Fruit fly (Drosophila melanogaster): ENCODE results near the gene Cad74A.

Cad74A gene

dm6 chr3L:17341216-17341615 is 38.1 kb downstream of the Cad74A start, which contains the start of gene CG13727:
CG13727 (minus strand) TSS chr3L:17341316.
- TF ChIP-seq N (GFP tag; optimal IDR thresholded peaks at IDR 0.05) (no peak), Mio (GFP tag; optimal IDR thresholded peaks at IDR 0.05) (no peak), fru (GFP tag; optimal IDR thresholded peaks at IDR 0.05) (no peak), usp (GFP tag; optimal IDR thresholded peaks at IDR 0.05) (no peak), GATAd (GFP tag; optimal IDR thresholded peaks at IDR 0.05) (no peak), lola (GFP tag; optimal IDR thresholded peaks at IDR 0.05) (no peak), ey (GFP tag; optimal IDR thresholded peaks at IDR 0.05) (no peak), woc (GFP tag; optimal IDR thresholded peaks at IDR 0.05) (no peak), Rel (GFP tag; optimal IDR thresholded peaks at IDR 0.05) (no peak), Rel (tag; optimal IDR thresholded peaks at IDR 0.05) (no peak), dl (GFP tag; optimal IDR thresholded peaks at IDR 0.05; ENCODE audit: insufficient read depth in 1 of 2, partially characterized antibody in 2 of 2) (no peak), Myc (optimal IDR thresholded peaks at IDR 0.05) (no peak), Dif (GFP tag; optimal IDR thresholded peaks at IDR 0.05; ENCODE audit: partially characterized antibody) (no peak), Vsx2 (GFP tag; optimal IDR thresholded peaks at IDR 0.05; ENCODE audit: partially characterized antibody) (no peak), pan (optimal IDR thresholded peaks at IDR 0.05) (no peak), CG32264 (GFP tag; optimal IDR thresholded peaks at IDR 0.05) (no peak), Sp1 (GFP tag; optimal IDR thresholded peaks at IDR 0.05) (no peak), foxo (GFP tag; optimal IDR thresholded peaks at IDR 0.05) (no peak)

- TF ChIP-seq Dfd (GFP tag; optimal IDR thresholded peaks at IDR 0.05) (no peak), br (GFP tag; optimal IDR thresholded peaks at IDR 0.05) (no peak), Mio (GFP tag; optimal IDR thresholded peaks at IDR 0.05) (no peak), Abd-B (GFP tag; optimal IDR thresholded peaks at IDR 0.05) (no peak), lola (GFP tag; optimal IDR thresholded peaks at IDR 0.05) (no peak), Hr78 (GFP tag; optimal IDR thresholded peaks at IDR 0.05) (no peak), Jra (GFP tag; optimal IDR thresholded peaks at IDR 0.05) (no peak), sv (GFP tag; optimal IDR thresholded peaks at IDR 0.05) (no peak), dl (GFP tag; optimal IDR thresholded peaks at IDR 0.05; ENCODE audit: insufficient read depth in 1 of 2, partially characterized antibody in 2 of 2) (no peak), dmrt93B (GFP tag; optimal IDR thresholded peaks at IDR 0.05) (no peak), dsf (GFP tag; optimal IDR thresholded peaks at IDR 0.05; ENCODE audit: borderline replicate concordance) (no peak), GATAd (GFP tag; optimal IDR thresholded peaks at IDR 0.05) (no peak), ey (GFP tag; optimal IDR thresholded peaks at IDR 0.05) (no peak), CrebA (GFP tag; optimal IDR thresholded peaks at IDR 0.05; ENCODE audit: borderline replicate concordance) (no peak), woc (GFP tag; optimal IDR thresholded peaks at IDR 0.05) (no peak), jim (GFP tag; optimal IDR thresholded peaks at IDR 0.05) (no peak), h (GFP tag; optimal IDR thresholded peaks at IDR 0.05) (no peak), tai (GFP tag; optimal IDR thresholded peaks at IDR 0.05) (no peak), brk (GFP tag; optimal IDR thresholded peaks at IDR 0.05) (no peak), CG32264 (GFP tag; optimal IDR thresholded peaks at IDR 0.05) (no peak)
Measured at dm6 chr3L:17339756-17340155, 39.6 kb downstream of the Cad74A start.

- TF ChIP-seq Myc (optimal IDR thresholded peaks at IDR 0.05) (peak; percentile 55), Abd-B (GFP tag; optimal IDR thresholded peaks at IDR 0.05) (no peak), Rel (GFP tag; optimal IDR thresholded peaks at IDR 0.05) (no peak), Rel (tag; optimal IDR thresholded peaks at IDR 0.05) (no peak), CG9705 (GFP tag; optimal IDR thresholded peaks at IDR 0.05) (no peak), jim (GFP tag; optimal IDR thresholded peaks at IDR 0.05) (no peak), dsf (GFP tag; optimal IDR thresholded peaks at IDR 0.05; ENCODE audit: borderline replicate concordance) (no peak), CrebA (GFP tag; optimal IDR thresholded peaks at IDR 0.05; ENCODE audit: borderline replicate concordance) (no peak), psq (GFP tag; optimal IDR thresholded peaks at IDR 0.05) (no peak), Hnf4 (GFP tag; optimal IDR thresholded peaks at IDR 0.05) (no peak)
Measured at dm6 chr3L:17339122-17339521, 40.2 kb downstream of the Cad74A start, which contains the start of gene CG6479. CG6479 (minus strand) TSS chr3L:17339262.

- no peak for TF ChIP-seq CG32264 (GFP tag; optimal IDR thresholded peaks at IDR 0.05)
- no peak for TF ChIP-seq dmrt93B (GFP tag; optimal IDR thresholded peaks at IDR 0.05)
- no peak for TF ChIP-seq OdsH (GFP tag; optimal IDR thresholded peaks at IDR 0.05)
- no peak for TF ChIP-seq ey (GFP tag; optimal IDR thresholded peaks at IDR 0.05)
- no peak for TF ChIP-seq jim (GFP tag; optimal IDR thresholded peaks at IDR 0.05)
- TF ChIP-seq sv (GFP tag; optimal IDR thresholded peaks at IDR 0.05), result no peak
- no peak for TF ChIP-seq br (GFP tag; optimal IDR thresholded peaks at IDR 0.05)
- no peak for TF ChIP-seq GATAd (GFP tag; optimal IDR thresholded peaks at IDR 0.05)
- TF ChIP-seq brk (GFP tag; optimal IDR thresholded peaks at IDR 0.05), result no peak
- no peak for TF ChIP-seq Dfd (GFP tag; optimal IDR thresholded peaks at IDR 0.05)
- no peak for TF ChIP-seq Abd-B (GFP tag; optimal IDR thresholded peaks at IDR 0.05)
- TF ChIP-seq Hr83 (GFP tag; optimal IDR thresholded peaks at IDR 0.05; ENCODE audit: poor library complexity, severe bottlenecking), result no peak
- TF ChIP-seq Sp1 (GFP tag; optimal IDR thresholded peaks at IDR 0.05), result no peak
- no peak for TF ChIP-seq lola (GFP tag; optimal IDR thresholded peaks at IDR 0.05)
- no peak for TF ChIP-seq Myc (optimal IDR thresholded peaks at IDR 0.05)
- no peak for TF ChIP-seq psq (GFP tag; optimal IDR thresholded peaks at IDR 0.05)
- TF ChIP-seq dsf (GFP tag; optimal IDR thresholded peaks at IDR 0.05; ENCODE audit: borderline replicate concordance), result no peak
- no peak for TF ChIP-seq CG9705 (GFP tag; optimal IDR thresholded peaks at IDR 0.05)
- TF ChIP-seq usp (GFP tag; optimal IDR thresholded peaks at IDR 0.05), result no peak
Measured at dm6 chr3L:17329069-17329468, 50.3 kb downstream of the Cad74A start, which contains the start of gene Or74a. Or74a (minus strand) TSS chr3L:17329169.
